Worm (Caenorhabditis elegans) whole organism, early embryonic: ENCODE data around the gene F36D3.5.

ENCODE experiments used
- B0310.2 ChIP-seq: sonication (generic microtip); optimal IDR thresholded peaks from 2 replicates; lab custom pipeline; 2016; ENCODE audit warnings: mild to moderate bottlenecking, missing genetic modification characterization, missing compliant biosample characterization
- F13C5.2 ChIP-seq: sonication (generic microtip); optimal IDR thresholded peaks from 2 replicates; lab custom pipeline; 2017; ENCODE audit warnings: mild to moderate bottlenecking, missing genetic modification characterization, inconsistent platforms, missing compliant biosample characterization
- ama-1 ChIP-seq: fragments of 150-350 bp; optimal IDR thresholded peaks from 2 replicates; lab custom pipeline; 2014
- ceh-13 ChIP-seq: fragments of 200-800 bp; sonication (Bioruptor generic); optimal IDR thresholded peaks from 2 replicates; lab custom pipeline; 2018; ENCODE audit warnings: mild to moderate bottlenecking, missing genetic modification characterization, missing compliant biosample characterization
- ets-7 ChIP-seq: sonication (generic microtip); optimal IDR thresholded peaks from 2 replicates; lab custom pipeline; 2016; ENCODE audit warnings: missing genotype, missing genetic modification characterization, missing compliant biosample characterization
- flt-1 ChIP-seq: fragments of 200-800 bp; sonication (Bioruptor generic); IDR thresholded peaks from 2 replicates; pipeline ENCODE4 v1.3.6; 2022; ENCODE audit warnings: missing genetic modification characterization, missing compliant biosample characterization
- hnd-1 ChIP-seq: sonication (generic microtip); optimal IDR thresholded peaks from 2 replicates; lab custom pipeline; 2016; ENCODE audit warnings: missing genetic modification characterization, missing compliant biosample characterization
- tbx-11 ChIP-seq: fragments of 200-800 bp; sonication (Bioruptor generic); IDR thresholded peaks from 2 replicates; pipeline ENCODE4 v1.3.6; 2022; ENCODE audit warnings: missing genetic modification characterization, missing compliant biosample characterization
- tbx-37 ChIP-seq: fragments of 200-800 bp; sonication (Bioruptor generic); conservative IDR thresholded peaks from 2 replicates; pipeline ENCODE4 v1.3.6; 2022; ENCODE audit warnings: missing genetic modification reagents, missing genetic modification characterization, missing compliant biosample characterization

DNA sequence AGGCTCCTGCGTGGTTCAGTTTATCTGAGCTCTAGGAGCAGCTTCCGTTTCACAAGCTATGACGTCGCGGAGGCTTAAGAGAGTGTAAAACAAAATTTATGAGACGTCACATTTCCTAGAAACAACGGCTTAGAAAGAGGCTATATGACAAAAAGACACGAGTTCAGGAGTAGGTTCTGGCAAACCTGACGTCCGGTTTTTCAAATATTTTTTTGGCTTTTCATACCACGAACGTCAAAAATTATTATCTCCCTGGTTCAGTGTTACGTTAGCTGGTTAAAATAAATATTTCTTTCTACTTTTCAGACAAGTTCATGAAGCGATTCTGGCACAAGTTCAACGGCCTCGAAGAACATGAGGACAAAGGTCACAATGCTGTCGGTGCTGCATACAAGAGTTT is 12.8 kb upstream of the F36D3.5 start, which contains the start of gene F36D3.16:
- TF ChIP-seq hnd-1 (tag; lab: Kevin White, UChicago) (no peak), flt-1 (GFP tag; lab: Robert Waterston, UW) (no peak), ama-1 (lab: Kevin White, UChicago) (no peak), F13C5.2 (tag; lab: Kevin White, UChicago) (no peak), B0310.2 (tag; lab: Kevin White, UChicago) (no peak), ets-7 (tag; lab: Kevin White, UChicago) (no peak), ceh-13 (no peak), tbx-11 (no peak), tbx-37 (GFP tag; lab: Robert Waterston, UW) (no peak)
